Worm (Caenorhabditis elegans) whole organism, L4 larva: Measurements from ENCODE around the gene C15H11.1.

Experiments used
- F10B5.3 ChIP-seq: sonication (generic microtip); optimal IDR thresholded peaks from 2 replicates; lab custom pipeline; 2016; ENCODE audit warnings: mild to moderate bottlenecking, missing genetic modification characterization, missing compliant biosample characterization
- T26A8.4 ChIP-seq: fragments of 200-800 bp; sonication (Bioruptor generic); IDR thresholded peaks from 2 replicates; pipeline ENCODE4 v1.3.6; 2022; ENCODE audit warnings: missing genetic modification characterization, missing compliant biosample characterization
- Y105C5A.15 ChIP-seq: fragments of 200-800 bp; sonication (Bioruptor generic); IDR thresholded peaks from 2 replicates; pipeline ENCODE4 v1.3.6; 2022; ENCODE audit warnings: missing genetic modification characterization, missing compliant biosample characterization
- Y48G9A.11 ChIP-seq: fragments of 200-800 bp; sonication (Bioruptor generic); IDR thresholded peaks from 2 replicates; pipeline ENCODE4 v1.3.6; 2022; ENCODE audit warnings: missing genetic modification reagents, missing genetic modification characterization, missing compliant biosample characterization
- Y75B8A.6 ChIP-seq: fragments of 200-800 bp; sonication (Bioruptor generic); IDR thresholded peaks from 2 replicates; pipeline ENCODE4 v1.3.6; 2022; ENCODE audit warnings: missing genetic modification reagents, missing genetic modification characterization, missing compliant biosample characterization
- aha-1 ChIP-seq: fragments of 150-350 bp; peaks from one replicate; lab custom pipeline; 2014; ENCODE audit warnings: missing biosample characterization, missing genetic modification characterization
- aly-2 ChIP-seq: sonication (generic microtip); optimal IDR thresholded peaks from 2 replicates; lab custom pipeline; 2018; ENCODE audit warnings: missing biosample characterization, missing genetic modification characterization
- ama-1 ChIP-seq: fragments of 150-350 bp; optimal IDR thresholded peaks from 2 replicates; lab custom pipeline; 2014; ENCODE audit warnings: inconsistent platforms, mixed read lengths
- arid-1 ChIP-seq: fragments of 200-800 bp; sonication (Bioruptor generic); conservative IDR thresholded peaks from 2 replicates; pipeline ENCODE4 v1.3.6; 2022; ENCODE audit warnings: missing genetic modification reagents, missing genetic modification characterization, missing compliant biosample characterization
- attf-4 ChIP-seq: sonication (generic microtip); optimal IDR thresholded peaks from 3 replicates; lab custom pipeline; 2017; ENCODE audit warnings: missing biosample characterization, missing genetic modification characterization
- ceh-44 ChIP-seq: fragments of 200-800 bp; sonication (Bioruptor generic); IDR thresholded peaks from 2 replicates; pipeline ENCODE4 v1.3.6; 2022; ENCODE audit warnings: missing genetic modification reagents, missing genetic modification characterization, missing compliant biosample characterization
- ces-1 ChIP-seq: fragments of 150-350 bp; sonication (generic microtip); optimal IDR thresholded peaks from 4 replicates; lab custom pipeline; 2014; ENCODE audit warnings: missing biosample characterization, missing genetic modification reagents, missing genetic modification characterization
- daf-12 ChIP-seq: fragments of 150-350 bp; optimal IDR thresholded peaks from 2 replicates; lab custom pipeline; 2014; ENCODE audit warnings: missing biosample characterization, missing genetic modification reagents, missing genetic modification characterization
- daf-16 ChIP-seq, 3 experiments: sonication (generic microtip); optimal IDR thresholded peaks; 2 replicates each; lab custom pipeline; 2016 to 2017; ENCODE audit warnings: missing genetic modification characterization in 3 of 3, missing genetic modification reagents in 3 of 3, mild to moderate bottlenecking in 2 of 3, missing compliant biosample characterization in 2 of 3, missing biosample characterization in 1 of 3, moderate library complexity in 1 of 3
- daf-19 ChIP-seq: fragments of 200-800 bp; sonication (Bioruptor generic); conservative IDR thresholded peaks from 2 replicates; pipeline ENCODE4 v1.3.6; 2022; ENCODE audit warnings: missing genetic modification characterization, missing compliant biosample characterization
- dmd-8 ChIP-seq: fragments of 200-800 bp; sonication (Bioruptor generic); IDR thresholded peaks from 2 replicates; pipeline ENCODE4 v1.3.6; 2022; ENCODE audit warnings: missing genetic modification characterization, missing compliant biosample characterization
- dmd-9 ChIP-seq: fragments of 200-800 bp; sonication (Bioruptor generic); IDR thresholded peaks from 2 replicates; pipeline ENCODE4 v1.3.6; 2022; ENCODE audit warnings: missing genetic modification reagents, missing genetic modification characterization, missing compliant biosample characterization
- dpl-1 ChIP-seq: fragments of 150-350 bp; optimal IDR thresholded peaks from 2 replicates; lab custom pipeline; 2014; ENCODE audit warnings: missing biosample characterization, missing genetic modification reagents, missing genetic modification characterization
- dve-1 ChIP-seq: sonication (generic microtip); optimal IDR thresholded peaks from 2 replicates; lab custom pipeline; 2017; ENCODE audit warnings: antibody characterized with exemption, mild to moderate bottlenecking, missing genetic modification characterization, missing compliant biosample characterization; ENCODE audit not compliant: insufficient read depth
- egl-43 ChIP-seq: fragments of 200-800 bp; sonication (Bioruptor generic); IDR thresholded peaks from 2 replicates; pipeline ENCODE4 v1.3.6; 2022; ENCODE audit warnings: missing genetic modification reagents, missing genetic modification characterization, missing compliant biosample characterization
- gei-8 ChIP-seq: fragments of 200-800 bp; sonication (Bioruptor generic); optimal IDR thresholded peaks from 2 replicates; lab custom pipeline; 2018; ENCODE audit warnings: mild to moderate bottlenecking, missing genetic modification characterization, missing compliant biosample characterization
- hlh-11 ChIP-seq: fragments of 200-800 bp; sonication (Bioruptor generic); optimal IDR thresholded peaks from 2 replicates; lab custom pipeline; 2018; ENCODE audit warnings: mild to moderate bottlenecking, missing genetic modification characterization, missing compliant biosample characterization
- hmg-1.1 ChIP-seq: fragments of 200-800 bp; sonication (Bioruptor generic); IDR thresholded peaks from 2 replicates; pipeline ENCODE4 v1.3.6; 2022; ENCODE audit warnings: missing genetic modification reagents, missing genetic modification characterization, missing compliant biosample characterization
- lin-13 ChIP-seq: fragments of 150-350 bp; optimal IDR thresholded peaks from 2 replicates; lab custom pipeline; 2014; ENCODE audit warnings: missing biosample characterization, missing genetic modification reagents, missing genetic modification characterization
- lin-15B ChIP-seq: fragments of 150-350 bp; sonication (generic microtip); optimal IDR thresholded peaks from 3 replicates; lab custom pipeline; 2014; ENCODE audit warnings: missing biosample characterization, missing genetic modification characterization
- lin-38 ChIP-seq: fragments of 200-800 bp; sonication (Bioruptor generic); IDR thresholded peaks from 2 replicates; pipeline ENCODE4 v1.3.6; 2022; ENCODE audit warnings: missing genetic modification reagents, missing genetic modification characterization, missing compliant biosample characterization
- lir-3 ChIP-seq: sonication (generic microtip); optimal IDR thresholded peaks from 2 replicates; lab custom pipeline; 2016; ENCODE audit warnings: mild to moderate bottlenecking, missing genetic modification characterization, missing compliant biosample characterization
- lsy-2 ChIP-seq, 2 experiments: fragments of 150-350 bp in 1 of 2; sonication (generic microtip) in 1 of 2; optimal IDR thresholded peaks; 2 replicates each; lab custom pipeline; 2014 to 2017; ENCODE audit warnings: missing biosample characterization in 2 of 2, missing genetic modification characterization in 2 of 2
- mdl-1 ChIP-seq, 2 experiments: fragments of 150-350 bp in 1 of 2; sonication (generic microtip) in 1 of 2; optimal IDR thresholded peaks; 2 replicates each; lab custom pipeline; 2014 to 2017; ENCODE audit warnings: missing biosample characterization in 2 of 2, missing genetic modification characterization in 2 of 2
- mes-2 ChIP-seq: sonication (generic microtip); optimal IDR thresholded peaks from 2 replicates; lab custom pipeline; 2016; ENCODE audit warnings: missing genotype, mild to moderate bottlenecking, missing genetic modification characterization, missing compliant biosample characterization; ENCODE audit not compliant: poor library complexity, severe bottlenecking
- nhr-102 ChIP-seq: sonication (generic microtip); optimal IDR thresholded peaks from 2 replicates; lab custom pipeline; 2016; ENCODE audit warnings: mild to moderate bottlenecking, missing genetic modification characterization, moderate library complexity, missing compliant biosample characterization
- nhr-237 ChIP-seq: sonication (generic microtip); optimal IDR thresholded peaks from 2 replicates; lab custom pipeline; 2017; ENCODE audit warnings: missing biosample characterization, missing genetic modification characterization
- nhr-25 ChIP-seq: sonication (generic microtip); optimal IDR thresholded peaks from 2 replicates; lab custom pipeline; 2017; ENCODE audit warnings: missing genetic modification characterization, mild to moderate bottlenecking, missing compliant biosample characterization, antibody characterized with exemption, moderate library complexity, borderline replicate concordance; ENCODE audit not compliant: insufficient read depth
- nhr-6 ChIP-seq: fragments of 150-350 bp; optimal IDR thresholded peaks from 2 replicates; lab custom pipeline; 2014; ENCODE audit warnings: missing biosample characterization, missing genetic modification characterization
- pha-4 ChIP-seq, 2 experiments: fragments of 150-350 bp in 1 of 2; fragments of 200-800 bp in 1 of 2; sonication (Bioruptor generic) in 1 of 2; IDR thresholded peaks in 1 of 2; optimal IDR thresholded peaks in 1 of 2; 2 replicates each; pipeline versions ENCODE4 v1.3.6 to Lab custom; 2014 to 2022; ENCODE audit warnings: missing genetic modification characterization in 2 of 2, missing genetic modification reagents in 2 of 2, missing biosample characterization in 1 of 2, missing compliant biosample characterization in 1 of 2
- pqm-1 ChIP-seq: sonication (generic microtip); optimal IDR thresholded peaks from 2 replicates; lab custom pipeline; 2017; ENCODE audit warnings: missing biosample characterization, missing genetic modification characterization
- set-16 ChIP-seq: fragments of 200-800 bp; sonication (Bioruptor generic); IDR thresholded peaks from 2 replicates; pipeline ENCODE4 v1.3.6; 2022; ENCODE audit warnings: missing genetic modification reagents, missing genetic modification characterization, missing compliant biosample characterization
- skn-1 ChIP-seq: fragments of 150-350 bp; optimal IDR thresholded peaks from 2 replicates; lab custom pipeline; 2014; ENCODE audit warnings: missing biosample characterization, missing genetic modification characterization
- vab-7 ChIP-seq: fragments of 200-800 bp; sonication (Bioruptor generic); IDR thresholded peaks from 2 replicates; pipeline ENCODE4 v1.3.6; 2022; ENCODE audit warnings: missing genetic modification reagents, missing genetic modification characterization, missing compliant biosample characterization
- zag-1 ChIP-seq: fragments of 150-350 bp; optimal IDR thresholded peaks from 2 replicates; lab custom pipeline; 2014; ENCODE audit warnings: missing biosample characterization, missing genetic modification characterization
- zip-11 ChIP-seq: fragments of 200-800 bp; sonication (Bioruptor generic); IDR thresholded peaks from 2 replicates; pipeline ENCODE4 v1.3.6; 2022; ENCODE audit warnings: missing genetic modification characterization, missing compliant biosample characterization
- zip-2 ChIP-seq: fragments of 150-350 bp; optimal IDR thresholded peaks from 2 replicates; lab custom pipeline; 2014; ENCODE audit warnings: missing biosample characterization, missing genetic modification characterization

The C15H11.1 gene

DNA sequence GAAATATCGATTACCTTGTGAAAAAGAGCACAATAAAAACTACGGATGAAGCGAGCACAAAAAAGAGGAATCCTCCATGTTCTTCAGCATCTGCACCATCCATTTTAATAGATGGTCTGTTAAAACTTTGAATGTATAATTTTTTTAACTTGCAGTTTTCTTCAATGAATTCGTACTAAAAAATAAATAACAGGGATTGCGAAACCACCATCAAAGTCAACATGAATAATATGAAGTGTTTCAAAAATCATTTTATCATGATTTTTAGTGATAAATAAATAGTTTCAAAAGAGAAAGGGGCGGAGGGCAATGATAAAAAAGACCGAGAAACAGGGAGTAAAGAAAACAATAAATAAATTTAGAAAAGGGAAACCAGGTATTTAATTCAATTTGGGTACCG lies 27.7 kb downstream of the C15H11.1 start, which contains the start of gene dhs-22 (continued):
- TF ChIP-seq dve-1 (tag; lab: Kevin White, UChicago) (no peak), pha-4 (GFP tag; IDR thresholded peaks at IDR 0.05; lab: Robert Waterston, UW) (peak; percentile 49; the same call in 1 of the 2 replicates), pha-4 (tag; optimal IDR thresholded peaks at IDR 0.05; lab: Kevin White, UChicago) (no peak), set-16 (GFP tag; lab: Robert Waterston, UW) (no peak), hlh-11 (tag; lab: Kevin White, UChicago) (no peak), hmg-1.1 (GFP tag; lab: Robert Waterston, UW) (no peak), lin-15B (tag; lab: Kevin White, UChicago) (no peak)
- TF ChIP-seq, all 104 proteins: peak for 5

DNA sequence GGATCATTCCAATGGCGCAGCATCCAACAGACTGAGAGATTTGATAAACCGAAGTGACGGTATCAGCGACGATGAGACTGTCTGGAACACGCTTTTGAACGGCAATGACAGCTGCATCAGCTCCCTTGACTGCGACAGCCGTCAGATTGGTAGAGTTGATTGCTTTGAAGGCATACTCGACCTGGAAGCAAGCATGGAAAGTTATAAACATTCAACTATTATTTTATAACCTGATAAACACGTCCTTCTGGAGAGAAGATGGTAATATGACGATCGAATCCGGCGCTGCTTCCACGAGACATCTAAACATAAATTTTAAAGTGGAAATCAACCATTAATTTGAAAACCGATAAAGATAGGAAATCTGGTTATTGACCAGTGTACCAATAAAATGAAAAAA lies 28.7 kb downstream of the C15H11.1 start, which contains the start of gene pas-1:
pas-1 (minus strand) TSS at position 302 of the 400 bp plus-strand sequence.
- TF ChIP-seq daf-19 (GFP tag; lab: Robert Waterston, UW) = no peak
- TF ChIP-seq nhr-102 (tag; lab: Kevin White, UChicago) = peak; percentile 29
- no peak for TF ChIP-seq attf-4
- no peak for TF ChIP-seq nhr-6
- no peak for TF ChIP-seq mes-2 (tag; lab: Kevin White, UChicago)
- TF ChIP-seq daf-12 (tag; lab: Kevin White, UChicago) = no peak
- TF ChIP-seq gei-8 (GFP tag; lab: Kevin White, UChicago) = no peak
- TF ChIP-seq aly-2 (tag; lab: Kevin White, UChicago) = no peak
- no peak for TF ChIP-seq hlh-11 (tag; lab: Kevin White, UChicago)
- no peak for TF ChIP-seq zag-1 (tag; lab: Kevin White, UChicago)
- peak; percentile 15; the same call in 1 of the 2 replicates for TF ChIP-seq Y48G9A.11 (GFP tag; lab: Robert Waterston, UW)
- TF ChIP-seq nhr-25 (tag; lab: Kevin White, UChicago) = no peak
- TF ChIP-seq Y75B8A.6 = no peak
- TF ChIP-seq set-16 (GFP tag; lab: Robert Waterston, UW) = no peak
- TF ChIP-seq zip-2 (tag; lab: Kevin White, UChicago) = no peak
- no peak for TF ChIP-seq lin-13 (GFP tag; lab: Kevin White, UChicago)
- 0 out of 2 replicates have a peak, but pooled peaks have one; percentile 6 for TF ChIP-seq arid-1 (GFP tag; lab: Robert Waterston, UW)
- TF ChIP-seq dmd-8 (GFP tag; lab: Robert Waterston, UW) = peak; percentile 74
- TF ChIP-seq nhr-237 (tag; lab: Kevin White, UChicago) = no peak
- no peak for TF ChIP-seq dpl-1
- no peak for TF ChIP-seq F10B5.3
- peak; percentile 60 for TF ChIP-seq lin-38 (GFP tag; lab: Robert Waterston, UW)
- no peak for TF ChIP-seq skn-1 (tag; lab: Kevin White, UChicago)
- TF ChIP-seq ces-1 (GFP tag; lab: Kevin White, UChicago) = no peak
- TF ChIP-seq pha-4 (GFP tag; IDR thresholded peaks at IDR 0.05; lab: Robert Waterston, UW) = 0 out of 2 replicates have a peak, but pooled peaks have one; percentile 40
- no peak for TF ChIP-seq pha-4 (tag; optimal IDR thresholded peaks at IDR 0.05; lab: Kevin White, UChicago)
- TF ChIP-seq Y105C5A.15 (GFP tag; lab: Robert Waterston, UW) = 0 out of 2 replicates have a peak, but pooled peaks have one; percentile 12
- no peak for TF ChIP-seq dmd-9 (GFP tag; lab: Robert Waterston, UW)
- TF ChIP-seq daf-16 (GFP tag; optimal IDR thresholded peaks at IDR 0.05; lab: Kevin White, UChicago) = no peak
- no peak for TF ChIP-seq daf-16 (tag; optimal IDR thresholded peaks at IDR 0.05; lab: Kevin White, UChicago)
- no peak for TF ChIP-seq ceh-44
- peak; percentile 67 for TF ChIP-seq ama-1 (lab: Kevin White, UChicago)
- no peak for TF ChIP-seq lir-3 (tag; lab: Kevin White, UChicago)
- TF ChIP-seq mdl-1 (tag; optimal IDR thresholded peaks at IDR 0.05; lab: Kevin White, UChicago) = no peak
- no peak for TF ChIP-seq lsy-2 (tag; optimal IDR thresholded peaks at IDR 0.05; lab: Kevin White, UChicago)
- TF ChIP-seq egl-43 = peak; percentile 54
- no peak for TF ChIP-seq zip-11
- no peak for TF ChIP-seq dve-1 (tag; lab: Kevin White, UChicago)
- TF ChIP-seq T26A8.4 = 0 out of 2 replicates have a peak, but pooled peaks have one; percentile 48
- peak; percentile 38 for TF ChIP-seq aha-1
- TF ChIP-seq pqm-1 = no peak
- TF ChIP-seq vab-7 (GFP tag; lab: Robert Waterston, UW) = no peak
